Worm (Caenorhabditis elegans): ENCODE measurements around the gene col-37.

Gene col-37

DNA sequence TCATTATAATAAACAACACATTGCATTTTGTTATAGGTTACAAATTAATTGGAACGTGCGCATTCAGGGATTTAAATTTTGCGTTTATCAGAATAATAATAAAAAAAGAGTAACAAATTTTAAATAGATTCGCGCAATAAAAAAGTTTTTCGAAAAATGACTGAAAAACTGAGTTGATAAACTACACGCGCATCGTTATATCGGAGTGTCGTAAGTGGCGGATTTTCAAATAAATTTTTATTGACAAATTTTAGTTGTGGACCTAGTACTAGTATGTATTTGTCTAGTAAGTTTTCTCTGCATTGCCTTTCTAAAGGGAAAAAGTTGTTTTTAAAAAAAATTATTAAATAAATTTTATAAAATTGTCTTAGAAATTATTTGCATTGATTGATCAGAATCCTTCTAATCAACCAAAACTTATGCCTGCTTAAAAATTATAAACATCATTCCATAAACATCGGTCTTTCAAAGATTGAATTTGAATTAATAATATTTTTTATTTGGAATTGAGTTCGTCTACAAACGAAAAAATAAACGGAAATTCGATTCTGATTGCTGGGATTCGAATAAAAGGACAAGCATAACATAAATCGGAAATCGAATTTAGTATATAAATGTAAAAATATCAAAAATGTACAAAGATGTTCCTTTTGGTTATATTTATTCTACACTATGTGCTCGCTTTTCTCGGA, 16.9 kb upstream of the col-37 start, which contains the start of gene srd-4:
TSS of gene srd-4 (plus strand) at position 642 of the 692 bp plus-strand sequence.
- TF ChIP-seq mab-5 (tag; optimal IDR thresholded peaks at IDR 0.05) = no peak
- peak; percentile 15 for TF ChIP-seq pha-4 (tag; optimal IDR thresholded peaks at IDR 0.05)
- TF ChIP-seq cnd-1 (tag; optimal IDR thresholded peaks at IDR 0.05) = no peak
- peak; percentile 39 for TF ChIP-seq lsy-2 (tag; optimal IDR thresholded peaks at IDR 0.05)
- TF ChIP-seq ztf-11 (tag; optimal IDR thresholded peaks at IDR 0.05) = no peak

DNA sequence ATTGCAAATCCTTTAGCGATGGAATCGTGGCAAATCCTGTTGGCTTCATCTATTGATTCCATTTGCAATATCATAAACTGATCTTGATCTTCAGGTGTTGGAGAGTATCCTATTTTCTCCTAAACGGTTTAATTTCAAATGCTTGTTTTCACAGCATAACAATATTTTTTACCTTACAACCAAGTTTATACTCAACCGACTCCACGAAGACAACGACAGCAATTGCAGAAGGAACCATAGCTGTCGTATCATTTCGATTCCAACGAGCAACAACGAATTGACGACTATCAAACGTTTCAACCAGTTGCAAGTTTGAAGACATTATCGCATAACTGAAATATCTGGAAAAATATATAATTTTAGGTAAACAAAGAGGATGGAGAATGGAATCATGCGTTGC, 16.3 kb upstream of the col-37 start, which contains the start of gene usip-1:
TSS of gene usip-1 (minus strand) at position 341 of the 400 bp plus-strand sequence.
- TF ChIP-seq bed-3 (GFP tag; optimal IDR thresholded peaks at IDR 0.05) (no peak), zip-8 (tag; optimal IDR thresholded peaks at IDR 0.05) (no peak), flh-1 (GFP tag; optimal IDR thresholded peaks at IDR 0.05) (no peak), ztf-11 (tag; optimal IDR thresholded peaks at IDR 0.05) (no peak), nhr-12 (tag; optimal IDR thresholded peaks at IDR 0.05) (no peak), nhr-28 (tag; optimal IDR thresholded peaks at IDR 0.05) (no peak), elt-1 (tag; optimal IDR thresholded peaks at IDR 0.05; ENCODE audit: borderline replicate concordance, insufficient read depth) (no peak), ham-2 (GFP tag; optimal IDR thresholded peaks at IDR 0.05) (no peak), mab-5 (tag; optimal IDR thresholded peaks at IDR 0.05) (no peak), pha-4 (tag; optimal IDR thresholded peaks at IDR 0.05) (no peak), sptf-1 (tag; optimal IDR thresholded peaks at IDR 0.05) (no peak), mls-2 (tag; optimal IDR thresholded peaks at IDR 0.05) (no peak), lin-32 (GFP tag; optimal IDR thresholded peaks at IDR 0.05) (no peak), nhr-237 (tag; optimal IDR thresholded peaks at IDR 0.05) (no peak), drap-1 (GFP tag; optimal IDR thresholded peaks at IDR 0.05) (no peak), unc-39 (tag; optimal IDR thresholded peaks at IDR 0.05) (no peak), ces-1 (GFP tag; optimal IDR thresholded peaks at IDR 0.05) (no peak), ceh-43 (GFP tag; optimal IDR thresholded peaks at IDR 0.05) (no peak)

DNA sequence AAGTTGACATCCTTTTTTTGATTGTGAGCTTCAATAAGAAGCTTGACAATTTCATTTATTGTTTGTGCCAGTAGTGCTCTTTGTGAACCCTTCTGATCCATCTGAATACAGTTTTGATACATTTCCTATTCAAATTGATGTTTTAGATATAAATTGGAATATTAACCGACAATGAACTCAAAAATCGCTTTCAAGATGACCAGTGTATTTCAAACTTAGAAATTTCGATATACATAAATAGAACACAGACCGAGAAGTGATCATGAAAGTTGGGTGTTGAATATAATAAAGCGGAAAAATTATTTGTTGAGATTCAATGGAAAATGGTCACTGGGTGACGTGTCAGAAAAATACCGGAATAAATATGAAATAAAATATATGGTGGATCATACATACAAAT, 13.8 kb upstream of the col-37 start, which contains the start of gene elpc-3:
TSS of gene elpc-3 (minus strand) at position 101 of the 400 bp plus-strand sequence.
- TF ChIP-seq ceh-83 (GFP tag; optimal IDR thresholded peaks at IDR 0.05) (no peak), lin-13 (tag; optimal IDR thresholded peaks at IDR 0.05) (no peak), nhr-237 (tag; optimal IDR thresholded peaks at IDR 0.05) (no peak), unc-62 (GFP tag; optimal IDR thresholded peaks at IDR 0.05) (no peak), nhr-76 (tag; optimal IDR thresholded peaks at IDR 0.05) (no peak), nhr-2 (tag; optimal IDR thresholded peaks at IDR 0.05) (no peak), cnd-1 (tag; optimal IDR thresholded peaks at IDR 0.05) (no peak), flh-1 (GFP tag; optimal IDR thresholded peaks at IDR 0.05) (no peak), bed-3 (GFP tag; optimal IDR thresholded peaks at IDR 0.05) (no peak), ces-1 (GFP tag; optimal IDR thresholded peaks at IDR 0.05) (no peak), snpc-4 (tag; optimal IDR thresholded peaks at IDR 0.05) (no peak), pha-4 (tag; optimal IDR thresholded peaks at IDR 0.05) (no peak), hlh-1 (tag; optimal IDR thresholded peaks at IDR 0.05) (no peak), drap-1 (GFP tag; optimal IDR thresholded peaks at IDR 0.05) (no peak), unc-39 (tag; optimal IDR thresholded peaks at IDR 0.05) (no peak), nhr-28 (tag; optimal IDR thresholded peaks at IDR 0.05) (no peak)

DNA sequence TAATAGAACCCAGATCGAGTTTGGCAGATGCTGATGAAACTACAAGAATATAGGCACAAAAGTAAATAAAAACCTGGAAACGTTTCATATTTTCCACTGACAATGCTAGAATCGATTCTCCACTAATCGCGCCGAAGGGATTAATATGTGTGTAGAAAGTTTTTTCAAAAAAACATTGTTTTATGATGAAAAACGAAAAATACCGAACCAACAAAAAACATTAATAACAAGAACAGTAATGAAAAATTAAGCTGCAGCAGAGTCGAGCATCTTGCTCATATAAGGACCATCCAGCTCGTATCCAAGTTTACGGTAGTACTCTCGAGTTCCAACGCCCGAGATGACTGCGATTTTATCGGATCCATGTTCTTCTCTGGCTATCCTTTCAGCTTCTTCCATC, 11.8 kb upstream of the col-37 start, which contains the start of gene clec-224:
TSS of gene clec-224 (minus strand) at position 101 of the 400 bp plus-strand sequence.
- TF ChIP-seq ceh-43 (GFP tag; optimal IDR thresholded peaks at IDR 0.05) = no peak
- TF ChIP-seq mab-5 (tag; optimal IDR thresholded peaks at IDR 0.05) = no peak
- no peak for TF ChIP-seq lin-13 (tag; optimal IDR thresholded peaks at IDR 0.05)
- TF ChIP-seq blmp-1 (tag; optimal IDR thresholded peaks at IDR 0.05) = no peak
- no peak for TF ChIP-seq ces-1 (GFP tag; optimal IDR thresholded peaks at IDR 0.05)
- no peak for TF ChIP-seq mep-1 (tag; optimal IDR thresholded peaks at IDR 0.05)
- no peak for TF ChIP-seq zip-8 (tag; optimal IDR thresholded peaks at IDR 0.05)
- TF ChIP-seq ceh-83 (GFP tag; optimal IDR thresholded peaks at IDR 0.05) = no peak
- TF ChIP-seq nhr-12 (tag; optimal IDR thresholded peaks at IDR 0.05) = no peak
- TF ChIP-seq unc-62 (GFP tag; optimal IDR thresholded peaks at IDR 0.05) = no peak
- TF ChIP-seq M03D4.4 (tag; optimal IDR thresholded peaks at IDR 0.05) = no peak
- no peak for TF ChIP-seq ceh-39 (tag; optimal IDR thresholded peaks at IDR 0.05)
- TF ChIP-seq pha-4 (tag; optimal IDR thresholded peaks at IDR 0.05) = no peak
- no peak for TF ChIP-seq drap-1 (GFP tag; optimal IDR thresholded peaks at IDR 0.05)
- no peak for TF ChIP-seq sptf-1 (tag; optimal IDR thresholded peaks at IDR 0.05)
- no peak for TF ChIP-seq unc-120 (tag; optimal IDR thresholded peaks at IDR 0.05; ENCODE audit: poor library complexity, severe bottlenecking)
- no peak for TF ChIP-seq nhr-237 (tag; optimal IDR thresholded peaks at IDR 0.05)
